Fruit fly (Drosophila melanogaster): Measurements from ENCODE around the gene Der-1.

Der-1 gene

dm6 chr2L:1986343-1987280 is 12.9 kb downstream of the Der-1 start:
- TF ChIP-seq Blimp-1 (GFP tag; optimal IDR thresholded peaks at IDR 0.05) (no peak), Smox (GFP tag; optimal IDR thresholded peaks at IDR 0.05) (peak; percentile 63), CG11902 (GFP tag; optimal IDR thresholded peaks at IDR 0.05) (peak; percentile 8), Eip75B (GFP tag; optimal IDR thresholded peaks at IDR 0.05) (peak; percentile 63), CG7368 (GFP tag; optimal IDR thresholded peaks at IDR 0.05) (peak; percentile 14), CG8319 (GFP tag; optimal IDR thresholded peaks at IDR 0.05) (no peak), topi (GFP tag; optimal IDR thresholded peaks at IDR 0.05) (peak; percentile 54), CG6854 (GFP tag; optimal IDR thresholded peaks at IDR 0.05) (no peak), svp (GFP tag) (peak; percentile 98), fkh (GFP tag; optimal IDR thresholded peaks at IDR 0.05) (peak; percentile 65), Hr4 (GFP tag; optimal IDR thresholded peaks at IDR 0.05) (peak; percentile 58), net (GFP tag; optimal IDR thresholded peaks at IDR 0.05) (peak; percentile 49), vri (GFP tag; optimal IDR thresholded peaks at IDR 0.05) (peak; percentile 79), Gug (GFP tag; IDR thresholded peaks at IDR 0.05) (no peak), CG4318 (GFP tag; optimal IDR thresholded peaks at IDR 0.05) (no peak), CG11294 (GFP tag; IDR thresholded peaks at IDR 0.05) (peak; percentile 22; the same call in 1 of the 2 replicates), Sox15 (GFP tag; optimal IDR thresholded peaks at IDR 0.05) (no peak), Eip78C (GFP tag) (peak; percentile 86), Sox102F (GFP tag; optimal IDR thresholded peaks at IDR 0.05) (no peak), fd59A (GFP tag; optimal IDR thresholded peaks at IDR 0.05) (peak; percentile 38), Hr39 (GFP tag; optimal IDR thresholded peaks at IDR 0.05) (peak; percentile 64), CG6792 (GFP tag; optimal IDR thresholded peaks at IDR 0.05) (peak; percentile 51), cyc (GFP tag; optimal IDR thresholded peaks at IDR 0.05) (peak; percentile 44), spab (GFP tag; optimal IDR thresholded peaks at IDR 0.05) (no peak), CG32006 (GFP tag; optimal IDR thresholded peaks at IDR 0.05) (peak; percentile 60), salr (GFP tag; optimal IDR thresholded peaks at IDR 0.05) (no peak), CG10631 (GFP tag; optimal IDR thresholded peaks at IDR 0.05) (no peak), CG11762 (GFP tag; optimal IDR thresholded peaks at IDR 0.05; ENCODE audit: insufficient read depth) (peak; percentile 47), CG8119 (GFP tag; IDR thresholded peaks at IDR 0.05) (peak; percentile 39; the same call in 1 of the 3 replicates), Ets21C (GFP tag; optimal IDR thresholded peaks at IDR 0.05) (peak; percentile 60), eg (GFP tag; IDR thresholded peaks at IDR 0.05) (peak; percentile 60; the same call in 2 of the 3 replicates), ss (GFP tag; optimal IDR thresholded peaks at IDR 0.05) (no peak), CG10669 (GFP tag; optimal IDR thresholded peaks at IDR 0.05) (peak; percentile 40), Met (GFP tag; optimal IDR thresholded peaks at IDR 0.05) (peak; percentile 70), CG6808 (GFP tag; optimal IDR thresholded peaks at IDR 0.05) (peak; percentile 0), CG8632 (GFP tag; optimal IDR thresholded peaks at IDR 0.05) (peak; percentile 36), CG6276 (GFP tag; optimal IDR thresholded peaks at IDR 0.05) (no peak), CG1621 (tag; optimal IDR thresholded peaks at IDR 0.05) (peak; percentile 34), CG15336 (GFP tag; IDR thresholded peaks at IDR 0.05) (peak; percentile 50; the same call in 1 of the 2 replicates), CG9139 (GFP tag; optimal IDR thresholded peaks at IDR 0.05) (no peak), esn (GFP tag; optimal IDR thresholded peaks at IDR 0.05) (peak; percentile 72), CG6163 (GFP tag; IDR thresholded peaks at IDR 0.05) (peak; percentile 34; the same call in 2 of the 3 replicates), fd85E (GFP tag; optimal IDR thresholded peaks at IDR 0.05) (no peak), Hr38 (GFP tag; optimal IDR thresholded peaks at IDR 0.05) (no peak), dac (GFP tag; optimal IDR thresholded peaks at IDR 0.05) (no peak), Lpt (GFP tag; optimal IDR thresholded peaks at IDR 0.05) (peak; percentile 37), OdsH (GFP tag; optimal IDR thresholded peaks at IDR 0.05) (peak; percentile 60), CG16779 (tag; optimal IDR thresholded peaks at IDR 0.05) (no peak), dsx (GFP tag; optimal IDR thresholded peaks at IDR 0.05; ENCODE audit: poor library complexity, severe bottlenecking) (peak; percentile 57)

All from whole organism, prepupa.